Worm (Caenorhabditis elegans) whole organism, L3 larva: Measurements from ENCODE around the gene mcm-10.
A peak's percentile ranks its signal among the peaks of the same experiment; 100 is the strongest.

Experiments used
- R02D3.7 ChIP-seq: fragments of 150-350 bp; optimal IDR thresholded peaks from 2 replicates; lab custom pipeline; 2014; ENCODE audit warnings: missing biosample characterization, missing genetic modification characterization
- ZK546.5 ChIP-seq: sonication (generic microtip); optimal IDR thresholded peaks from 2 replicates; lab custom pipeline; 2017; ENCODE audit warnings: missing biosample characterization, missing genetic modification characterization
- aly-2 ChIP-seq: fragments of 150-350 bp; optimal IDR thresholded peaks from 2 replicates; lab custom pipeline; 2014; ENCODE audit warnings: missing biosample characterization, missing genetic modification characterization
- ama-1 ChIP-seq: fragments of 150-350 bp; optimal IDR thresholded peaks from 2 replicates; lab custom pipeline; 2018
- ceh-16 ChIP-seq: sonication (generic microtip); optimal IDR thresholded peaks from 2 replicates; lab custom pipeline; 2017; ENCODE audit warnings: missing biosample characterization, missing genetic modification characterization
- ceh-28 ChIP-seq: fragments of 150-350 bp; optimal IDR thresholded peaks from 2 replicates; lab custom pipeline; 2014; ENCODE audit warnings: missing biosample characterization, missing genetic modification reagents, missing genetic modification characterization
- ceh-9 ChIP-seq: sonication (generic microtip); optimal IDR thresholded peaks from 2 replicates; lab custom pipeline; 2018; ENCODE audit warnings: missing biosample characterization, missing genetic modification characterization
- daf-12 ChIP-seq: fragments of 150-350 bp; optimal IDR thresholded peaks from 2 replicates; lab custom pipeline; 2014; ENCODE audit warnings: missing biosample characterization, missing genetic modification reagents, missing genetic modification characterization
- egl-27 ChIP-seq: sonication (generic microtip); optimal IDR thresholded peaks from 4 replicates; lab custom pipeline; 2017; ENCODE audit warnings: missing biosample characterization, missing genetic modification reagents, missing genetic modification characterization
- egl-5 ChIP-seq: fragments of 150-350 bp; optimal IDR thresholded peaks from 2 replicates; lab custom pipeline; 2017; ENCODE audit warnings: missing biosample characterization, missing genetic modification reagents, missing genetic modification characterization, inconsistent platforms
- elt-1 ChIP-seq: fragments of 150-350 bp; optimal IDR thresholded peaks from 2 replicates; lab custom pipeline; 2014; ENCODE audit warnings: missing biosample characterization, missing genetic modification characterization
- elt-2 ChIP-seq: sonication (generic microtip); optimal IDR thresholded peaks from 2 replicates; lab custom pipeline; 2016; ENCODE audit warnings: missing genetic modification reagents, mild to moderate bottlenecking, missing genetic modification characterization, missing compliant biosample characterization
- elt-3 ChIP-seq, 3 experiments: fragments of 150-350 bp in 1 of 3; sonication (generic microtip) in 2 of 3; optimal IDR thresholded peaks; 2 replicates in 2 of 3; 4 replicates in 1 of 3; lab custom pipeline; 2014 to 2017; ENCODE audit warnings: missing biosample characterization in 3 of 3, missing genetic modification characterization in 3 of 3
- eor-1 ChIP-seq, 2 experiments: fragments of 150-350 bp; optimal IDR thresholded peaks; 2 replicates each; lab custom pipeline; 2014 to 2018; ENCODE audit warnings: missing biosample characterization in 2 of 2, missing genetic modification characterization in 2 of 2
- fkh-10 ChIP-seq: sonication (generic microtip); optimal IDR thresholded peaks from 2 replicates; lab custom pipeline; 2017; ENCODE audit warnings: missing biosample characterization, missing genetic modification reagents, missing genetic modification characterization
- fkh-2 ChIP-seq: fragments of 150-350 bp; optimal IDR thresholded peaks from 2 replicates; lab custom pipeline; 2014; ENCODE audit warnings: missing biosample characterization, missing genetic modification reagents, missing genetic modification characterization
- fos-1 ChIP-seq: fragments of 150-350 bp; optimal IDR thresholded peaks from 2 replicates; lab custom pipeline; 2014; ENCODE audit warnings: missing biosample characterization, missing genetic modification characterization
- hmg-11 ChIP-seq: sonication (generic microtip); optimal IDR thresholded peaks from 2 replicates; lab custom pipeline; 2016; ENCODE audit warnings: missing genetic modification characterization, missing compliant biosample characterization
- jun-1 ChIP-seq: fragments of 150-350 bp; optimal IDR thresholded peaks from 2 replicates; lab custom pipeline; 2014; ENCODE audit warnings: missing biosample characterization, missing genetic modification reagents, missing genetic modification characterization
- lin-15B ChIP-seq: fragments of 150-350 bp; optimal IDR thresholded peaks from 2 replicates; lab custom pipeline; 2014; ENCODE audit warnings: missing biosample characterization, missing genetic modification characterization
- lin-39 ChIP-seq: fragments of 150-350 bp; optimal IDR thresholded peaks from 2 replicates; lab custom pipeline; 2018; ENCODE audit warnings: missing biosample characterization, missing genetic modification reagents, missing genetic modification characterization
- mdl-1 ChIP-seq: fragments of 150-350 bp; optimal IDR thresholded peaks from 2 replicates; lab custom pipeline; 2014; ENCODE audit warnings: missing biosample characterization, missing genetic modification characterization
- mml-1 ChIP-seq: fragments of 150-350 bp; sonication (generic microtip); optimal IDR thresholded peaks from 3 replicates; lab custom pipeline; 2014; ENCODE audit warnings: missing biosample characterization, missing genetic modification characterization
- nfya-1 ChIP-seq: sonication (generic microtip); optimal IDR thresholded peaks from 2 replicates; lab custom pipeline; 2017; ENCODE audit warnings: missing genetic modification characterization, mild to moderate bottlenecking, missing compliant biosample characterization, antibody characterized with exemption, moderate library complexity; ENCODE audit not compliant: insufficient read depth
- nhr-11 ChIP-seq: fragments of 150-350 bp; optimal IDR thresholded peaks from 2 replicates; lab custom pipeline; 2014; ENCODE audit warnings: missing biosample characterization, missing genetic modification characterization
- nhr-12 ChIP-seq: fragments of 150-350 bp; optimal IDR thresholded peaks from 2 replicates; lab custom pipeline; 2014; ENCODE audit warnings: missing biosample characterization, missing genetic modification characterization
- nhr-237 ChIP-seq: fragments of 150-350 bp; optimal IDR thresholded peaks from 2 replicates; lab custom pipeline; 2014; ENCODE audit warnings: missing biosample characterization, missing genetic modification characterization
- nhr-25 ChIP-seq: sonication (generic microtip); optimal IDR thresholded peaks from 2 replicates; lab custom pipeline; 2017; ENCODE audit warnings: missing biosample characterization, missing genetic modification characterization
- nhr-28 ChIP-seq: fragments of 150-350 bp; optimal IDR thresholded peaks from 2 replicates; lab custom pipeline; 2014; ENCODE audit warnings: missing biosample characterization, missing genetic modification characterization
- nhr-43 ChIP-seq: sonication (generic microtip); optimal IDR thresholded peaks from 2 replicates; lab custom pipeline; 2016; ENCODE audit warnings: mild to moderate bottlenecking, missing genetic modification characterization, missing compliant biosample characterization; ENCODE audit not compliant: poor library complexity, severe bottlenecking
- nhr-67 ChIP-seq: fragments of 150-350 bp; optimal IDR thresholded peaks from 2 replicates; lab custom pipeline; 2014; ENCODE audit warnings: missing biosample characterization, missing genetic modification characterization
- nhr-77 ChIP-seq: fragments of 150-350 bp; optimal IDR thresholded peaks from 2 replicates; lab custom pipeline; 2014; ENCODE audit warnings: missing biosample characterization, missing genetic modification characterization
- pha-4 ChIP-seq: fragments of 150-350 bp; optimal IDR thresholded peaks from 2 replicates; lab custom pipeline; 2014; ENCODE audit warnings: missing biosample characterization, missing genetic modification reagents, missing genetic modification characterization
- pqm-1 ChIP-seq: fragments of 150-350 bp; optimal IDR thresholded peaks from 2 replicates; lab custom pipeline; 2017; ENCODE audit warnings: missing biosample characterization, missing genetic modification characterization, inconsistent platforms
- skn-1 ChIP-seq: fragments of 150-350 bp; optimal IDR thresholded peaks from 2 replicates; lab custom pipeline; 2014; ENCODE audit warnings: missing biosample characterization, missing genetic modification characterization
- snpc-4 ChIP-seq: fragments of 150-350 bp; optimal IDR thresholded peaks from 2 replicates; lab custom pipeline; 2014; ENCODE audit warnings: missing biosample characterization, missing genetic modification characterization
- tbx-2 ChIP-seq: sonication (generic microtip); optimal IDR thresholded peaks from 2 replicates; lab custom pipeline; 2016; ENCODE audit warnings: mild to moderate bottlenecking, missing genetic modification characterization, missing compliant biosample characterization
- unc-39 ChIP-seq: sonication (generic microtip); optimal IDR thresholded peaks from 4 replicates; lab custom pipeline; 2017; ENCODE audit warnings: missing biosample characterization, missing genetic modification characterization
- unc-62 ChIP-seq: fragments of 150-350 bp; sonication (generic microtip); optimal IDR thresholded peaks from 4 replicates; lab custom pipeline; 2014; ENCODE audit warnings: missing biosample characterization, missing genetic modification reagents, missing genetic modification characterization

The mcm-10 gene

DNA sequence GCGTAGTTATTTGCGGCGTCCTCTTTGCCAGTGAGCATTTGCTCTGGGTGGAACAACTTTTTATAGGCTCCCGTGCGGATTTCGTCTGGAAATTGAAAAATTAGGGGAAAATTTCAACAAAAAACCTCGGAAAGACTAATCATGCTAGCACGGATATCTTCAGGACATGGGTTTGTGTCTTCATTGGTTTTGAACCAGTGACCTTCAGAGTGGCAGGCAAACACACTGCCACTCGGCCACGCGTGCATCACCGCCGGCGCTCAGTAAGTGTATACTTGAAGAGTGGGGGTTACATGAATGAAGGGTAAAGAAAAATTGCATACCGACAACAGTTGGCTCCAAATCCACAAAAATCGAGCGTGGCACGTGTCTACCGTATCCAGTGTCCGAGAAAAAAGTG is 53.9 kb downstream of the mcm-10 start (continued):
- TF ChIP-seq skn-1 (tag; lab: Kevin White, UChicago) (peak; percentile 67), fkh-10 (no peak), fkh-2 (tag; lab: Kevin White, UChicago) (no peak), nhr-12 (tag; lab: Kevin White, UChicago) (no peak), mdl-1 (tag; lab: Kevin White, UChicago) (no peak), lin-15B (tag; lab: Kevin White, UChicago) (peak; percentile 30), nhr-43 (tag; lab: Kevin White, UChicago) (peak; percentile 63), ceh-28 (tag; lab: Kevin White, UChicago) (no peak), nhr-237 (tag; lab: Kevin White, UChicago) (no peak), mml-1 (tag; lab: Kevin White, UChicago) (no peak), pqm-1 (tag; lab: Kevin White, UChicago) (no peak)

DNA sequence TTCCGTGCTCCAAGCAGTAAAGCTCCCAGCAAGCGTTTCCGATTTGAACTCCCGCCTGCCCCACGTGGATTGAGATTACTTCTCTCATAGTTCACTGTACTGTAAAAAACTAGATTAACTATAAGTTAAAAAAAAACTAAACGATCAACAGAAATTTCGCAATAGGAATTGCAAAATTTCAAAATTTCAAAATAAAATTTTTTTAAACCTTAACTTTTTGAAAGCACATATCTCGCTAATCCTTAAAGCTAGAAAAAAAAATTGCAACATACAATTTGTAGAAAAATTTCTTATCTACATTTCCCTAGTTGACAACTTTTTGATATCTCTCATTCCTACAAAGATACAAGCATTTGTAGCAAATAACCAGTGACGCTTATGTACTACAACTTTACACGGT is 54.3 kb downstream of the mcm-10 start, which contains the start of gene tba-7:
Gene tba-7 (minus strand): TSS at position 101 of the 400 bp plus-strand sequence.
- TF ChIP-seq fkh-10 = no peak

DNA sequence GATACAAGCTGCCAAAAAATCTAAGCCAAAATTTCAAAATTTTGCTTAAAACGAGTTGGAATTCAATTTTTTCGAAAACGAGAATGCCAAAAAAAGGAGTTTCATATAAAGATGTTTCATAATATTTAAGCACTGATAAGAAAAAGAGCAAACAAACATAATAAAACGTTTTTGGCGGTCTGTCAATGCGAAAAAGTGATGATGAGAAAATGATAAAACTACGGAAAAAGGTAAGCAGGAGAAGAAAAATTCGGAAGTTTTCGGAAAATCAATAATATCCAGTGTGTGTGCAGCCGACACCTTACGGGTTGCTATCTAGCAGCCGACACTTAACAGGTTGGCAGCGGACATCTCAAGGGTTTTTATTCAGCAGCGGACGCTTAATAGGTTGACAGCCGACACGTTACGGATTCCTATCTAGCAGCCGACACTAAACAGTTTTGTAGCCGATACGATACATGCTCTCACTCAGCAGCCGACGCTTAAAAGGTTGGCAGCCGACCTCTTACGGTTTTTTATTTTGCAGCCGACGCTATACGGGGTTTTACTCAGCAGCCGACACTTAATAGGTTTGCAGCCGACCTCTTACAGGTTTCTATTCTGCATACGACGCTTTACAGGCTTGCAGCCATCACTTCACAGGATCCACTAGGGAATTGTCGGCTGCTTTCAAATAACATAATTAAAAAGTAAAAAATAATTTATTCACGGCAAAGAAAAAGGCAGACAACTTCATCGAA is 55.0 kb downstream of the mcm-10 start:
- TF ChIP-seq nhr-25 = no peak
- TF ChIP-seq lin-39 = no peak
- TF ChIP-seq fkh-10 = no peak
- TF ChIP-seq unc-62 (GFP tag; lab: Kevin White, UChicago) = no peak
- TF ChIP-seq pha-4 (tag; lab: Kevin White, UChicago) = peak; percentile 27
- TF ChIP-seq nhr-11 (tag; lab: Kevin White, UChicago) = no peak
- TF ChIP-seq elt-2 (tag; lab: Kevin White, UChicago) = peak; percentile 58
- no peak for TF ChIP-seq R02D3.7 (tag; lab: Kevin White, UChicago)
- TF ChIP-seq pqm-1 (tag; lab: Kevin White, UChicago) = peak; percentile 28
- TF ChIP-seq ama-1 (lab: Kevin White, UChicago) = peak; percentile 45
- peak; percentile 18 for TF ChIP-seq ceh-28 (tag; lab: Kevin White, UChicago)
- peak; percentile 89 for TF ChIP-seq snpc-4 (tag; lab: Kevin White, UChicago)
- TF ChIP-seq nhr-28 (tag; lab: Kevin White, UChicago) = no peak
- TF ChIP-seq ceh-9 = no peak
- no peak for TF ChIP-seq nhr-237 (tag; lab: Kevin White, UChicago)
- TF ChIP-seq tbx-2 (tag; lab: Kevin White, UChicago) = no peak
- no peak for TF ChIP-seq hmg-11 (tag; lab: Kevin White, UChicago)
- no peak for TF ChIP-seq daf-12 (tag; lab: Kevin White, UChicago)
- TF ChIP-seq skn-1 (tag; lab: Kevin White, UChicago) = no peak
- no peak for TF ChIP-seq mml-1 (tag; lab: Kevin White, UChicago)
- TF ChIP-seq nhr-12 (tag; lab: Kevin White, UChicago) = no peak
- TF ChIP-seq egl-5 (tag; lab: Kevin White, UChicago) = no peak
- TF ChIP-seq eor-1 (tag; optimal IDR thresholded peaks at IDR 0.05; lab: Kevin White, UChicago) = no peak
- no peak for TF ChIP-seq nfya-1 (tag; lab: Kevin White, UChicago)
- no peak for TF ChIP-seq egl-27
- TF ChIP-seq ZK546.5 (tag; lab: Kevin White, UChicago) = no peak
- TF ChIP-seq aly-2 = no peak
- no peak for TF ChIP-seq ceh-16 (tag; lab: Kevin White, UChicago)
- no peak for TF ChIP-seq nhr-67
- no peak for TF ChIP-seq lin-15B (tag; lab: Kevin White, UChicago)
- no peak for TF ChIP-seq nhr-77 (tag; lab: Kevin White, UChicago)
- TF ChIP-seq unc-39 (tag; lab: Kevin White, UChicago) = no peak
- TF ChIP-seq mdl-1 (tag; lab: Kevin White, UChicago) = no peak
- TF ChIP-seq jun-1 (tag; lab: Kevin White, UChicago) = no peak
- TF ChIP-seq elt-3 (tag; optimal IDR thresholded peaks at IDR 0.05; lab: Kevin White, UChicago) = no peak
- no peak for TF ChIP-seq elt-1 (tag; lab: Kevin White, UChicago)
- TF ChIP-seq fos-1 (tag; lab: Kevin White, UChicago) = no peak
